Fruit fly (Drosophila melanogaster) whole organism, embryonic: Measurements from ENCODE around the gene CG9107.
A peak's percentile ranks its signal among the peaks of the same experiment; 100 is the strongest.

Source experiments
- B-H2 ChIP-seq: fragments of 200-800 bp; sonication (Bioruptor generic); optimal IDR thresholded peaks from 2 replicates; lab custom pipeline; 2018; ENCODE audit warnings: missing biosample characterization, mild to moderate bottlenecking, missing genetic modification characterization
- CG10209 ChIP-seq: fragments of 200-800 bp; sonication (Bioruptor generic); optimal IDR thresholded peaks from 3 replicates; lab custom pipeline; 2017; ENCODE audit warnings: missing biosample characterization, mild to moderate bottlenecking, missing genetic modification characterization, missing genetic modification reagents
- CG10267 ChIP-seq: fragments of 200-800 bp; sonication (Bioruptor generic); optimal IDR thresholded peaks from 2 replicates; lab custom pipeline; 2018; ENCODE audit warnings: missing biosample characterization, mild to moderate bottlenecking, missing genetic modification characterization, moderate library complexity
- CG10274 ChIP-seq: fragments of 200-800 bp; sonication (Bioruptor generic); optimal IDR thresholded peaks from 3 replicates; lab custom pipeline; 2017; ENCODE audit warnings: missing biosample characterization, mild to moderate bottlenecking, missing genetic modification characterization
- CG11093 ChIP-seq: fragments of 200-800 bp; sonication (Bioruptor generic); IDR thresholded peaks from 3 replicates; pipeline ENCODE4 v1.3.6; 2022; ENCODE audit warnings: missing biosample characterization, missing genetic modification characterization
- CG12071 ChIP-seq: fragments of 200-800 bp; sonication (Bioruptor generic); optimal IDR thresholded peaks from 3 replicates; lab custom pipeline; 2018; ENCODE audit warnings: missing biosample characterization, mild to moderate bottlenecking, missing genetic modification characterization
- CG14860 ChIP-seq: fragments of 200-800 bp; sonication (Bioruptor generic); IDR thresholded peaks from 3 replicates; pipeline ENCODE4 v1.3.6; 2022; ENCODE audit warnings: missing biosample characterization, missing genetic modification characterization; ENCODE audit not compliant: partially characterized antibody
- CG16779 ChIP-seq: fragments of 200-800 bp; sonication (Bioruptor generic); IDR thresholded peaks from 2 replicates; pipeline ENCODE4 v1.3.6; 2022; ENCODE audit warnings: missing biosample characterization, missing genetic modification characterization
- CG31365 ChIP-seq: fragments of 200-800 bp; sonication (Bioruptor generic); optimal IDR thresholded peaks from 2 replicates; lab custom pipeline; 2018; ENCODE audit warnings: missing biosample characterization, mild to moderate bottlenecking, missing genetic modification characterization
- CG3281 ChIP-seq: fragments of 200-800 bp; sonication (Bioruptor generic); optimal IDR thresholded peaks from 3 replicates; lab custom pipeline; 2017; ENCODE audit warnings: missing biosample characterization, mild to moderate bottlenecking, missing genetic modification characterization
- CG3726 ChIP-seq: fragments of 200-800 bp; sonication (Bioruptor generic); IDR thresholded peaks from 3 replicates; pipeline ENCODE4, ENCODE4 v1.3.6; 2022; ENCODE audit warnings: missing biosample characterization, missing genetic modification characterization
- CG4360 ChIP-seq: fragments of 200-800 bp; sonication (Bioruptor generic); IDR thresholded peaks from 2 replicates; pipeline ENCODE4 v1.3.6; 2022; ENCODE audit warnings: missing biosample characterization, missing genetic modification characterization
- CG6272 ChIP-seq: fragments of 200-800 bp; sonication (Bioruptor generic); IDR thresholded peaks from 2 replicates; pipeline ENCODE4 v1.3.6; 2022; ENCODE audit warnings: missing biosample characterization, missing genetic modification characterization
- CG6765 ChIP-seq: fragments of 200-800 bp; sonication (Bioruptor generic); optimal IDR thresholded peaks from 3 replicates; lab custom pipeline; 2017; ENCODE audit warnings: missing biosample characterization, mild to moderate bottlenecking, missing genetic modification characterization
- CG7556 ChIP-seq: fragments of 200-800 bp; sonication (Bioruptor generic); optimal IDR thresholded peaks from 2 replicates; lab custom pipeline; 2017; ENCODE audit warnings: missing biosample characterization, mild to moderate bottlenecking, missing genetic modification characterization
- CG7987 ChIP-seq: fragments of 200-800 bp; sonication (Bioruptor generic); optimal IDR thresholded peaks from 2 replicates; lab custom pipeline; 2018; ENCODE audit warnings: missing biosample characterization, mild to moderate bottlenecking, missing genetic modification characterization, moderate library complexity
- CG9215 ChIP-seq: fragments of 200-800 bp; sonication (Bioruptor generic); IDR thresholded peaks from 2 replicates; pipeline ENCODE4 v1.3.6; 2022; ENCODE audit warnings: missing biosample characterization, missing genetic modification characterization
- CG9797 ChIP-seq: fragments of 200-800 bp; sonication (Bioruptor generic); optimal IDR thresholded peaks from 3 replicates; lab custom pipeline; 2018; ENCODE audit warnings: missing biosample characterization, mild to moderate bottlenecking, missing genetic modification characterization
- Dad ChIP-seq: fragments of 200-800 bp; sonication (Bioruptor generic); optimal IDR thresholded peaks from 3 replicates; lab custom pipeline; 2016; ENCODE audit warnings: missing biosample characterization, missing genetic modification characterization
- MTF-1 ChIP-seq: fragments of 200-800 bp; sonication (Bioruptor generic); optimal IDR thresholded peaks from 2 replicates; lab custom pipeline; 2018; ENCODE audit warnings: missing biosample characterization, mild to moderate bottlenecking, missing genetic modification characterization, borderline replicate concordance
- NK7.1 ChIP-seq: fragments of 200-800 bp; sonication (Bioruptor generic); optimal IDR thresholded peaks from 3 replicates; lab custom pipeline; 2016; ENCODE audit warnings: missing biosample characterization, missing genetic modification characterization
- NfI ChIP-seq: fragments of 200-800 bp; sonication (Bioruptor generic); optimal IDR thresholded peaks from 3 replicates; lab custom pipeline; 2018; ENCODE audit warnings: missing biosample characterization, mild to moderate bottlenecking, missing genetic modification characterization, moderate library complexity
- Pdp1 ChIP-seq, 2 experiments: fragments of 200-800 bp; sonication (Bioruptor generic); optimal IDR thresholded peaks; 3 replicates each; lab custom pipeline; 2016; ENCODE audit warnings: missing biosample characterization in 2 of 2, missing genetic modification characterization in 2 of 2, mild to moderate bottlenecking in 1 of 2, moderate library complexity in 1 of 2
- Sry-β ChIP-seq: fragments of 200-800 bp; sonication (Bioruptor generic); optimal IDR thresholded peaks from 2 replicates; lab custom pipeline; 2018; ENCODE audit warnings: missing biosample characterization, mild to moderate bottlenecking, missing genetic modification characterization, moderate library complexity
- Stat92E ChIP-seq, 3 experiments: fragments of >200 bp in 2 of 3; fragments of 200-800 bp in 1 of 3; sonication (Bioruptor generic) in 1 of 3; optimal IDR thresholded peaks; 2 replicates each; lab custom pipeline; 2017 to 2019; ENCODE audit warnings: missing biosample characterization in 3 of 3, missing genetic modification characterization in 3 of 3, mild to moderate bottlenecking in 1 of 3, moderate library complexity in 1 of 3
- Trl ChIP-seq, 3 experiments: fragments of >200 bp in 2 of 3; fragments of 200-800 bp in 1 of 3; sonication (Bioruptor generic) in 1 of 3; optimal IDR thresholded peaks; 2 replicates in 1 of 3; 3 replicates in 2 of 3; lab custom pipeline; 2016 to 2017; ENCODE audit warnings: missing biosample characterization in 1 of 3, missing genetic modification characterization in 1 of 3
- Xrp1 ChIP-seq: fragments of 200-800 bp; sonication (Bioruptor generic); IDR thresholded peaks from 2 replicates; pipeline ENCODE4 v1.3.6; 2022; ENCODE audit warnings: missing biosample characterization, missing genetic modification characterization
- ase ChIP-seq: fragments of 200-800 bp; sonication (Bioruptor generic); IDR thresholded peaks from 3 replicates; pipeline ENCODE4 v1.3.6; 2022; ENCODE audit warnings: missing biosample characterization, missing genetic modification characterization
- cg ChIP-seq: fragments of 200-800 bp; sonication (Bioruptor generic); optimal IDR thresholded peaks from 3 replicates; lab custom pipeline; 2019; ENCODE audit warnings: missing biosample characterization, mild to moderate bottlenecking, missing genetic modification characterization, moderate library complexity
- chif ChIP-seq, 2 experiments: fragments of 200-800 bp; sonication (Bioruptor generic); optimal IDR thresholded peaks; 3 replicates each; lab custom pipeline; 2016; ENCODE audit warnings: missing biosample characterization in 2 of 2, missing genetic modification characterization in 2 of 2
- chm ChIP-seq: fragments of 200-800 bp; sonication (Bioruptor generic); IDR thresholded peaks from 2 replicates; pipeline ENCODE4 v1.3.6; 2022; ENCODE audit warnings: missing biosample characterization, missing genetic modification characterization
- crc ChIP-seq: fragments of 200-800 bp; sonication (Bioruptor generic); optimal IDR thresholded peaks from 2 replicates; lab custom pipeline; 2016; ENCODE audit warnings: missing biosample characterization, missing genetic modification characterization
- cwo ChIP-seq: fragments of 200-800 bp; sonication (Bioruptor generic); optimal IDR thresholded peaks from 3 replicates; lab custom pipeline; 2017; ENCODE audit warnings: missing biosample characterization, missing genetic modification characterization, mild to moderate bottlenecking, moderate library complexity, missing genetic modification reagents
- disco-r ChIP-seq: fragments of 200-800 bp; sonication (Bioruptor generic); optimal IDR thresholded peaks from 2 replicates; lab custom pipeline; 2016; ENCODE audit warnings: missing biosample characterization, missing genetic modification characterization
- dm ChIP-seq: fragments of 200-800 bp; sonication (Bioruptor generic); optimal IDR thresholded peaks from 3 replicates; lab custom pipeline; 2016; ENCODE audit warnings: missing biosample characterization, missing genetic modification characterization
- dysf ChIP-seq: fragments of 200-800 bp; sonication (Bioruptor generic); IDR thresholded peaks from 3 replicates; pipeline ENCODE4 v1.3.6; 2022; ENCODE audit warnings: missing biosample characterization, missing genetic modification characterization
- ems ChIP-seq: fragments of 200-800 bp; sonication (Bioruptor generic); optimal IDR thresholded peaks from 3 replicates; lab custom pipeline; 2016; ENCODE audit warnings: missing biosample characterization, missing genetic modification characterization
- eyg ChIP-seq: fragments of 200-800 bp; sonication (Bioruptor generic); optimal IDR thresholded peaks from 3 replicates; lab custom pipeline; 2016; ENCODE audit warnings: missing biosample characterization, missing genetic modification characterization
- gce ChIP-seq: fragments of 200-800 bp; sonication (Bioruptor generic); IDR thresholded peaks from 3 replicates; pipeline ENCODE4 v1.3.6; 2022; ENCODE audit warnings: missing biosample characterization, missing genetic modification characterization
- grau ChIP-seq: fragments of 200-800 bp; optimal IDR thresholded peaks from 3 replicates; lab custom pipeline; 2019; ENCODE audit warnings: missing biosample characterization, mild to moderate bottlenecking, missing genetic modification characterization, moderate library complexity
- kay ChIP-seq: fragments of 200-800 bp; sonication (Bioruptor generic); optimal IDR thresholded peaks from 2 replicates; lab custom pipeline; 2016; ENCODE audit warnings: missing biosample characterization, missing genetic modification characterization
- lbe ChIP-seq: fragments of 200-800 bp; sonication (Bioruptor generic); optimal IDR thresholded peaks from 2 replicates; lab custom pipeline; 2016; ENCODE audit warnings: missing biosample characterization, mild to moderate bottlenecking, missing genetic modification characterization
- maf-S ChIP-seq: fragments of 200-800 bp; sonication (Bioruptor generic); optimal IDR thresholded peaks from 2 replicates; lab custom pipeline; 2016; ENCODE audit warnings: missing biosample characterization, missing genetic modification characterization
- nerfin-1 ChIP-seq: fragments of 200-800 bp; sonication (Bioruptor generic); optimal IDR thresholded peaks from 3 replicates; lab custom pipeline; 2019; ENCODE audit warnings: missing biosample characterization, mild to moderate bottlenecking, missing genetic modification characterization, moderate library complexity
- otp ChIP-seq: fragments of 200-800 bp; sonication (Bioruptor generic); IDR thresholded peaks from 3 replicates; pipeline ENCODE4, ENCODE4 v1.3.6; 2022; ENCODE audit warnings: missing biosample characterization, missing genetic modification characterization
- sens ChIP-seq: fragments of 200-800 bp; sonication (Bioruptor generic); peaks from one replicate; lab custom pipeline; 2016; ENCODE audit warnings: missing biosample characterization, missing genetic modification characterization
- shn ChIP-seq: fragments of 200-800 bp; sonication (Bioruptor generic); optimal IDR thresholded peaks from 3 replicates; lab custom pipeline; 2016; ENCODE audit warnings: missing biosample characterization, missing genetic modification characterization
- wor ChIP-seq: fragments of 200-800 bp; sonication (Bioruptor generic); IDR thresholded peaks from 2 replicates; pipeline ENCODE4 v1.3.6; 2022; ENCODE audit warnings: missing biosample characterization, missing genetic modification characterization

The CG9107 gene

DNA sequence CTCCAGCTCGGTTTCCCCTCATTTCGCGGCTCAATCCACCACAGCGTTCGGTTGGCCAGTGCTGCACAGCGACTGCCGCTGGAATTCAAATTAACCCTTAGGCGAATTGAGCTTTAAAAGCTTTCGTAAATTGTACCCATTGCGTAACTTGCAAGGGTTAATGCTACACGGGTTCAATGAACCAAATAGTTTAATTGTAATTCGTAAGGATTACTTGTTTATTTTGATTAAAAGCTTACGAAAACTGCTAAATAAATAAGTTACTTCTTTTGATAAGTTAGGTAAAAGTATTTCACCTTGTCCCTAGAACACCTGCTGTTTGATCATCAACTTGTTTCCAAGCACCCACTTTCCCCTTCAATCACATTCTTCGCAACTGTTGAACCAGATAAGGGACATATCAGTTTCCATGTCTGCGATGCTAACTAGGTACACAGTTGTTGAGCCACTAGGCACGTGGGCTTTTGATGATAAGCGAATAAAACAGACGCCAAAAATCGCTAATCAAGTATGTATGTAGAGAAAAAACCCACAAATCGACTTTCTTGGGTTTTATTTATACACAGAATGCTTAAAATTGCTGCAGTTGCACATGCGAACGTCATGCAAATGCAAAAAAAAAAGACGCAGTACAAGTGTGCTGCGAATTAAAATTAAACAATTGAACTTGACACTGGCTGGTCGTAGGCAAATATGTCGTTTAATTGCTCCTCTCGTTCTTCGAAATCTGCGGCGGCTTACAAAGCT is 21.8 kb upstream of the CG9107 start, which contains the start of gene Pfas:
Pfas (minus strand) TSS at position 79 of the 747 bp plus-strand sequence.
- TF ChIP-seq CG31365 (peak; percentile 55), CG14860 (GFP tag; lab: Robert Waterston, UW) (no peak), grau (tag; lab: Kevin White, UChicago) (peak; percentile 63), MTF-1 (GFP tag; lab: Kevin White, UChicago) (peak; percentile 26), crc (peak; percentile 34), CG10209 (peak; percentile 41), CG16779 (GFP tag; lab: Robert Waterston, UW) (no peak), dm (GFP tag; lab: Kevin White, UChicago) (peak; percentile 39), ase (GFP tag; lab: Robert Waterston, UW) (no peak), shn (GFP tag; lab: Kevin White, UChicago) (peak; percentile 44), CG3726 (GFP tag; lab: Robert Waterston, UW) (peak; percentile 41; the same call in 1 of the 3 replicates), Sry-β (GFP tag; lab: Kevin White, UChicago) (no peak), chm (GFP tag; lab: Robert Waterston, UW) (peak; percentile 38; the same call in 1 of the 2 replicates), CG6765 (GFP tag; lab: Kevin White, UChicago) (peak; percentile 46), nerfin-1 (tag; lab: Kevin White, UChicago) (peak; percentile 22), cg (no peak), wor (GFP tag; lab: Robert Waterston, UW) (no peak), eyg (peak; percentile 17), B-H2 (peak; percentile 83), CG6272 (GFP tag; lab: Robert Waterston, UW) (no peak), CG4360 (GFP tag; lab: Robert Waterston, UW) (no peak), dysf (GFP tag; lab: Robert Waterston, UW) (peak; percentile 51; the same call in 2 of the 3 replicates), CG10267 (tag; lab: Kevin White, UChicago) (peak; percentile 76), CG9797 (GFP tag; lab: Kevin White, UChicago) (no peak), Xrp1 (GFP tag; lab: Robert Waterston, UW) (0 out of 2 replicates have a peak, but pooled peaks have one; percentile 53), lbe (GFP tag; lab: Kevin White, UChicago) (peak; percentile 35), CG7556 (GFP tag; lab: Kevin White, UChicago) (peak; percentile 42), Pdp1 (GFP tag; optimal IDR thresholded peaks at IDR 0.05; lab: Kevin White, UChicago) (peak; percentile 32 to 100), ems (GFP tag; lab: Kevin White, UChicago) (peak; percentile 41), CG9215 (GFP tag; lab: Robert Waterston, UW) (peak; percentile 23; the same call in 1 of the 2 replicates), chif (GFP tag; optimal IDR thresholded peaks at IDR 0.05; lab: Kevin White, UChicago) (peak in 1 of 2 experiments; percentile 7), NK7.1 (GFP tag; lab: Kevin White, UChicago) (peak; percentile 41), NfI (GFP tag; lab: Kevin White, UChicago) (peak; percentile 63), disco-r (GFP tag; lab: Kevin White, UChicago) (no peak), Dad (GFP tag; lab: Kevin White, UChicago) (peak; percentile 48), CG12071 (GFP tag; lab: Kevin White, UChicago) (peak; percentile 31), Stat92E (GFP tag; optimal IDR thresholded peaks at IDR 0.05; lab: Kevin White, UChicago) (peak in 1 of 3 experiments; percentile 31), maf-S (GFP tag; lab: Kevin White, UChicago) (peak; percentile 27), CG3281 (GFP tag; lab: Kevin White, UChicago) (peak; percentile 73), CG10274 (GFP tag; lab: Kevin White, UChicago) (no peak), otp (GFP tag; lab: Robert Waterston, UW) (no peak), gce (0 out of 3 replicates have a peak, but pooled peaks have one; percentile 30), CG7987 (GFP tag; lab: Kevin White, UChicago) (peak; percentile 74), cwo (GFP tag; lab: Kevin White, UChicago) (peak; percentile 81), kay (GFP tag; lab: Kevin White, UChicago) (peak; percentile 45), Trl (optimal IDR thresholded peaks at IDR 0.05; lab: Kevin White, UChicago) (no peak), Trl (GFP tag; optimal IDR thresholded peaks at IDR 0.05; lab: Kevin White, UChicago) (peak; percentile 52), sens (GFP tag; lab: Kevin White, UChicago) (peak; percentile 87), CG11093 (GFP tag; lab: Robert Waterston, UW) (no peak)
